Fruit fly (Drosophila melanogaster) whole organism, prepupa: ENCODE results near the gene Pli.

Experiments used
- CG10669 ChIP-seq: fragments of 200-800 bp; sonication (Bioruptor generic); optimal IDR thresholded peaks from 3 replicates; lab custom pipeline; 2018; ENCODE audit warnings: missing biosample characterization, mild to moderate bottlenecking, missing genetic modification characterization, moderate library complexity
- CG16779 ChIP-seq: fragments of 200-800 bp; sonication (Bioruptor generic); optimal IDR thresholded peaks from 3 replicates; lab custom pipeline; 2017; ENCODE audit warnings: missing biosample characterization, mild to moderate bottlenecking, missing genetic modification characterization
- CG32006 ChIP-seq: fragments of 200-800 bp; sonication (Bioruptor generic); optimal IDR thresholded peaks from 3 replicates; lab custom pipeline; 2017; ENCODE audit warnings: missing biosample characterization, mild to moderate bottlenecking, missing genetic modification characterization
- CG7368 ChIP-seq: fragments of 200-800 bp; sonication (Bioruptor generic); optimal IDR thresholded peaks from 3 replicates; lab custom pipeline; 2016; ENCODE audit warnings: missing biosample characterization, missing genetic modification characterization
- CG8319 ChIP-seq: fragments of 200-800 bp; sonication (Bioruptor generic); optimal IDR thresholded peaks from 3 replicates; lab custom pipeline; 2016; ENCODE audit warnings: missing biosample characterization, missing genetic modification characterization
- Ets96B ChIP-seq: fragments of 200-800 bp; optimal IDR thresholded peaks from 2 replicates; lab custom pipeline; 2019; ENCODE audit warnings: missing biosample characterization, mild to moderate bottlenecking, missing genetic modification characterization, moderate library complexity
- Sox102F ChIP-seq: fragments of 200-800 bp; sonication (Bioruptor generic); optimal IDR thresholded peaks from 2 replicates; lab custom pipeline; 2016; ENCODE audit warnings: missing biosample characterization, mild to moderate bottlenecking, missing genetic modification characterization
- Sox14 ChIP-seq: fragments of 200-800 bp; sonication (Bioruptor generic); optimal IDR thresholded peaks from 3 replicates; lab custom pipeline; 2016; ENCODE audit warnings: missing biosample characterization, missing genetic modification characterization
- eg ChIP-seq: fragments of 200-800 bp; sonication (Bioruptor generic); IDR thresholded peaks from 3 replicates; pipeline ENCODE4 v1.3.6; 2022; ENCODE audit warnings: missing biosample characterization, missing genetic modification characterization
- fd85E ChIP-seq: fragments of 200-800 bp; sonication (Bioruptor generic); optimal IDR thresholded peaks from 3 replicates; lab custom pipeline; 2016; ENCODE audit warnings: missing biosample characterization, missing genetic modification characterization
- spab ChIP-seq: fragments of 200-800 bp; sonication (Bioruptor generic); optimal IDR thresholded peaks from 2 replicates; lab custom pipeline; 2017; ENCODE audit warnings: missing biosample characterization, mild to moderate bottlenecking, missing genetic modification characterization, missing genetic modification reagents

dm6 chr3R:23915967-23916366, 26.1 kb upstream of the Pli start:
- TF ChIP-seq eg (peak; percentile 50; the same call in 2 of the 3 replicates), CG10669 (GFP tag; lab: Kevin White, UChicago) (peak; percentile 93), CG32006 (GFP tag; lab: Kevin White, UChicago) (peak; percentile 77), Sox102F (GFP tag; lab: Kevin White, UChicago) (peak; percentile 91), CG16779 (peak; percentile 69), CG8319 (peak; percentile 80), Sox14 (GFP tag; lab: Kevin White, UChicago) (peak; percentile 90), fd85E (peak; percentile 47), CG7368 (GFP tag; lab: Kevin White, UChicago) (peak; percentile 81), spab (GFP tag; lab: Kevin White, UChicago) (peak; percentile 88), Ets96B (tag; lab: Kevin White, UChicago) (peak; percentile 91)
